Fruit fly (Drosophila melanogaster) whole organism, adult: ENCODE data around the gene MYPT-75D.

Experiments used
- CG12768 ChIP-seq: fragments of 200-800 bp; sonication (Bioruptor generic); optimal IDR thresholded peaks from 2 replicates; lab custom pipeline; 2017; ENCODE audit warnings: missing biosample characterization, missing genetic modification characterization, mild to moderate bottlenecking, moderate library complexity, missing genetic modification reagents
- CG1620 ChIP-seq: fragments of 200-800 bp; sonication (Bioruptor generic); optimal IDR thresholded peaks from 2 replicates; lab custom pipeline; 2016; ENCODE audit warnings: missing biosample characterization, missing genetic modification characterization
- CG5204 ChIP-seq: fragments of 200-800 bp; sonication (Bioruptor generic); optimal IDR thresholded peaks from 2 replicates; lab custom pipeline; 2016; ENCODE audit warnings: missing biosample characterization, missing genetic modification characterization
- CG7101 ChIP-seq: fragments of 200-800 bp; sonication (Bioruptor generic); optimal IDR thresholded peaks from 2 replicates; lab custom pipeline; 2018; ENCODE audit warnings: missing biosample characterization, mild to moderate bottlenecking, missing genetic modification characterization, moderate library complexity
- Clk ChIP-seq: fragments of 200-800 bp; sonication (Bioruptor generic); optimal IDR thresholded peaks from 2 replicates; lab custom pipeline; 2017; ENCODE audit warnings: missing biosample characterization, missing genetic modification characterization
- Crg-1 ChIP-seq: fragments of 200-800 bp; sonication (Bioruptor generic); optimal IDR thresholded peaks from 2 replicates; lab custom pipeline; 2016; ENCODE audit warnings: missing biosample characterization, missing genetic modification characterization
- Hr96 ChIP-seq: fragments of 200-800 bp; sonication (Bioruptor generic); optimal IDR thresholded peaks from 2 replicates; lab custom pipeline; 2016; ENCODE audit warnings: missing biosample characterization, missing genetic modification characterization
- Mnt ChIP-seq: fragments of 200-800 bp; sonication (Bioruptor generic); optimal IDR thresholded peaks from 2 replicates; lab custom pipeline; 2016; ENCODE audit warnings: missing biosample characterization, mild to moderate bottlenecking, missing genetic modification characterization
- cic ChIP-seq: fragments of 200-800 bp; sonication (Bioruptor generic); optimal IDR thresholded peaks from 2 replicates; lab custom pipeline; 2017; ENCODE audit warnings: missing biosample characterization, mild to moderate bottlenecking, missing genetic modification characterization, moderate library complexity
- cnc ChIP-seq, 2 experiments: fragments of >200 bp; optimal IDR thresholded peaks; 2 replicates each; lab custom pipeline; 2017
- kay ChIP-seq: fragments of 200-800 bp; sonication (Bioruptor generic); peaks from one replicate; lab custom pipeline; 2016; ENCODE audit warnings: missing biosample characterization, missing genetic modification characterization, borderline replicate concordance
- ovo ChIP-seq: fragments of 200-800 bp; sonication (Bioruptor generic); optimal IDR thresholded peaks from 2 replicates; lab custom pipeline; 2016; ENCODE audit warnings: missing biosample characterization, missing genetic modification characterization
- pad ChIP-seq: fragments of 200-800 bp; sonication (Bioruptor generic); optimal IDR thresholded peaks from 3 replicates; lab custom pipeline; 2017; ENCODE audit warnings: missing biosample characterization, missing genetic modification characterization, mild to moderate bottlenecking, moderate library complexity, missing genetic modification reagents
- toe ChIP-seq: fragments of 200-800 bp; sonication (Bioruptor generic); optimal IDR thresholded peaks from 2 replicates; lab custom pipeline; 2016; ENCODE audit warnings: missing biosample characterization, missing genetic modification characterization

- peak; percentile 33 for TF ChIP-seq Crg-1 (GFP tag; lab: Kevin White, UChicago)
- TF ChIP-seq kay = no peak
- peak; percentile 26 for TF ChIP-seq cic (GFP tag; lab: Kevin White, UChicago)
- TF ChIP-seq toe (GFP tag; lab: Kevin White, UChicago) = no peak
- peak; percentile 2 for TF ChIP-seq Clk (GFP tag; lab: Kevin White, UChicago)
- TF ChIP-seq ovo = no peak
- TF ChIP-seq Mnt (GFP tag; lab: Kevin White, UChicago) = peak; percentile 13
- peak; percentile 92 for TF ChIP-seq CG7101 (tag; lab: Kevin White, UChicago)
- no peak for TF ChIP-seq cnc (optimal IDR thresholded peaks at IDR 0.05; lab: Kevin White, UChicago)
- no peak for TF ChIP-seq CG5204 (GFP tag; lab: Kevin White, UChicago)
- peak; percentile 64 for TF ChIP-seq pad (GFP tag; lab: Kevin White, UChicago)
- no peak for TF ChIP-seq CG1620
- peak; percentile 74 for TF ChIP-seq CG12768 (GFP tag; lab: Kevin White, UChicago)
- TF ChIP-seq Hr96 (GFP tag; lab: Kevin White, UChicago) = no peak
Measured at dm6 chr3L:18675363-18675866, 49.7 kb downstream of the MYPT-75D start, which contains the start of the genes GNBP2 and GNBP1.
